Worm (Caenorhabditis elegans): ENCODE data around the gene rev-1.

The rev-1 gene

DNA sequence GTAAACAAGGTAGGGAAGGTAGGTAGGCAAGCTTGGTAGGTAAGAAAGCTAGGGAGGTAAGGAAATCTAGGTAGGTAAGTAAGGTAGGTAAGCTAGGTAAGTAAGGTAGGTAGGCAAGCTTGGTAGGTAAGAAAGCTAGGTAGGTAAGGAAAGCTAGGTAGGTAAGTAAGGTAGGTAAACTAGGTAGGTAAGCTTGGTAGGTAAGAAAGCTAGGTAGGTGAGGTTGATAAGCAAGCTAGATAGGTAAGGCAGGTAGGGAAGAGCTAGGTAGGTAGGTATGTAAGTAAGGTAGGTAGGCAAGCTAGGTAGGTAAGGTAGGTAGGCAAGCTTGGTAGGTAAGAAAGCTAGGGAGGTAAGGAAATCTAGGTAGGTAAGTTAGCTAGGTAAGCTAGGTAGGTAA, 17.3 kb upstream of the rev-1 start:
- TF ChIP-seq klf-2 (GFP tag; conservative IDR thresholded peaks at IDR 0.05) (peak; percentile 52; the same call in 1 of the 2 replicates), ztf-23 (GFP tag; IDR thresholded peaks at IDR 0.05) (peak; percentile 66; the same call in 1 of the 2 replicates)

DNA sequence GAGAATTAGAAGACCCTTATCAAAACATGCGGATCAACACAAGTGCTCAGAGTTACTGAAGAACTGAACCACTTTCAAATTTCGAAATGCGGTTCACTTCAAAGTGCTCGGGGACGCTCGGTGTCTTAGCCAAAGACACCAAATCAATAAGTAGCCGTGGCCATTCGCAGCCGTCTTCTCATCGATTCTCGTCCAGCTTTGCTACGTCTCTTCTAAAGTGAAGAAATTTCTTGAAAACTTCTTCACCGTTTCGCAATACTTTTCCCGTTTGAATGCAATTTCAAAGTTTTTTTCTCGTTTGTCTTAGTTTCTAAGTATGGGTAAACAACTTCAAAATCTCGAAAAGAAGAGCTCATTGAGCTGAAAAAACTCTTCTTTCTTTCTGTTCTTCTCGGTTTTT, 15.5 kb upstream of the rev-1 start:
- TF ChIP-seq med-1 (GFP tag; optimal IDR thresholded peaks at IDR 0.05; ENCODE audit: insufficient read depth) = no peak
- TF ChIP-seq ztf-29 (GFP tag; IDR thresholded peaks at IDR 0.05) = no peak
- TF ChIP-seq ztf-23 (GFP tag; IDR thresholded peaks at IDR 0.05) = no peak
- TF ChIP-seq tab-1 (GFP tag; IDR thresholded peaks at IDR 0.05) = no peak
- no peak for TF ChIP-seq flt-1 (GFP tag; IDR thresholded peaks at IDR 0.05)
- no peak for TF ChIP-seq klf-2 (GFP tag; conservative IDR thresholded peaks at IDR 0.05)
- TF ChIP-seq ref-1 (GFP tag; conservative IDR thresholded peaks at IDR 0.05) = no peak
- TF ChIP-seq cog-1 (tag; optimal IDR thresholded peaks at IDR 0.05) = no peak
- no peak for TF ChIP-seq T22C8.4 (GFP tag; IDR thresholded peaks at IDR 0.05)

DNA sequence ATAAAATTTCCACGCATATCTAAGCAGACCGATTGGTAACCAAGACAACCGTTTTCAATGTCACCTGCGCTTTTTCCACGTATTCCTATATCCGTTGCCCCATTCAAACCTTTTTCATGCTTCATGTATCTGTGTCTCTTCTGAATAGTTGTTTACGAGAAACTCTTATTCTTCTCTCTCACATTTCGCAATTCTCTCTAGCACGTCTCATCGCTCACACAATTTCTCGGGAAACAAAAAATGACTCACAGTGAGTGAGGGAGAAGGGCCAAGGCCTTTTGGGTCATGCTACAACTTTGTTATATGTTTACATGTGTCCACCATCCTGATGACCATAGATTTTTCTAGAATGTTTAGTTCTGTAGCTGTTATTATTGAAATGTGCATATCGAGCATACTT, 13.1 kb upstream of the rev-1 start:
- TF ChIP-seq cog-1 (tag; optimal IDR thresholded peaks at IDR 0.05) (no peak), ztf-29 (GFP tag; IDR thresholded peaks at IDR 0.05) (no peak)

DNA sequence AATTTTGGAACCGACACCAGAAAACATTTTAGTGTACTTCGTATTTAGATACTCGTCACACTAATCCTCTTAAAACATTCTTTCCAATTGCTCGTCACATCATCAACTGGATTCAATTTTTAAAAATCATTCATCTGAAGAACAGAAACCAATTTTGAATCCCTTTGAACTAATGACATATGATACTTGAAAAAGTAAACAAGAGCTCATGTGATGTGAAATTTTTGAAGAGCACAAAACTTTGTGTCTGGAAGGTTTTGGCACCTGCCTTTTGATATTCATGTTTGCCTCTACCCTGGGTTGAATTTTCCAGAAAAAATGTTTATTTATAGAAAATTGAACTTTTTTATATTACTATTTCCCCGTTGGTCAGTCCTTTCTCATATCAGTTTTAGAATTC, 11.7 kb upstream of the rev-1 start:
- TF ChIP-seq flt-1 (GFP tag; IDR thresholded peaks at IDR 0.05) (no peak), ref-1 (GFP tag; conservative IDR thresholded peaks at IDR 0.05) (no peak), klf-2 (GFP tag; conservative IDR thresholded peaks at IDR 0.05) (no peak), tab-1 (GFP tag; IDR thresholded peaks at IDR 0.05) (no peak), cog-1 (tag; optimal IDR thresholded peaks at IDR 0.05) (no peak), ztf-29 (GFP tag; IDR thresholded peaks at IDR 0.05) (no peak), med-1 (GFP tag; optimal IDR thresholded peaks at IDR 0.05; ENCODE audit: insufficient read depth) (no peak), ztf-23 (GFP tag; IDR thresholded peaks at IDR 0.05) (no peak), T22C8.4 (GFP tag; IDR thresholded peaks at IDR 0.05) (no peak)

DNA sequence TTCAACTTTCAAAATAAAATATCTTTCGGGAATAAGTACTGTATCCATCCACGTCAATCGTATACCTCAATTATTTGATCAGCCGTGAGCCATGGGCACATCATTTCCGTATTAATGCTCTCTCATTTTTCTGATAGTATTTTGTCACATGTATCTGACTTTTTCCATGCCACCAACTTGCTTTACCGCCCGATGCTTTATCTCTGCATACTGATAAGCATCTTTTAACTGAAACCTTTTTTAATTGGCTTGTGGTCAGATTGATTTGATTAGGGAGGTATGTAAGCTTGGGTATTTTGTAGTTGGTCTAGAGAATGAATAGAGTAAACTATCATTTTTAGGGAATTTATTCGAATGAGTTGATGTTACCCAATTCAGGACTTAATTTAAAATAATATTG, 11.1 kb upstream of the rev-1 start:
- no peak for TF ChIP-seq klf-2 (GFP tag; conservative IDR thresholded peaks at IDR 0.05)
- TF ChIP-seq ztf-23 (GFP tag; IDR thresholded peaks at IDR 0.05) = no peak
- no peak for TF ChIP-seq ztf-29 (GFP tag; IDR thresholded peaks at IDR 0.05)
- TF ChIP-seq med-1 (GFP tag; optimal IDR thresholded peaks at IDR 0.05; ENCODE audit: insufficient read depth) = no peak
- no peak for TF ChIP-seq T22C8.4 (GFP tag; IDR thresholded peaks at IDR 0.05)
- TF ChIP-seq cog-1 (tag; optimal IDR thresholded peaks at IDR 0.05) = no peak
- no peak for TF ChIP-seq tab-1 (GFP tag; IDR thresholded peaks at IDR 0.05)
- TF ChIP-seq flt-1 (GFP tag; IDR thresholded peaks at IDR 0.05) = no peak
- TF ChIP-seq ref-1 (GFP tag; conservative IDR thresholded peaks at IDR 0.05) = no peak

DNA sequence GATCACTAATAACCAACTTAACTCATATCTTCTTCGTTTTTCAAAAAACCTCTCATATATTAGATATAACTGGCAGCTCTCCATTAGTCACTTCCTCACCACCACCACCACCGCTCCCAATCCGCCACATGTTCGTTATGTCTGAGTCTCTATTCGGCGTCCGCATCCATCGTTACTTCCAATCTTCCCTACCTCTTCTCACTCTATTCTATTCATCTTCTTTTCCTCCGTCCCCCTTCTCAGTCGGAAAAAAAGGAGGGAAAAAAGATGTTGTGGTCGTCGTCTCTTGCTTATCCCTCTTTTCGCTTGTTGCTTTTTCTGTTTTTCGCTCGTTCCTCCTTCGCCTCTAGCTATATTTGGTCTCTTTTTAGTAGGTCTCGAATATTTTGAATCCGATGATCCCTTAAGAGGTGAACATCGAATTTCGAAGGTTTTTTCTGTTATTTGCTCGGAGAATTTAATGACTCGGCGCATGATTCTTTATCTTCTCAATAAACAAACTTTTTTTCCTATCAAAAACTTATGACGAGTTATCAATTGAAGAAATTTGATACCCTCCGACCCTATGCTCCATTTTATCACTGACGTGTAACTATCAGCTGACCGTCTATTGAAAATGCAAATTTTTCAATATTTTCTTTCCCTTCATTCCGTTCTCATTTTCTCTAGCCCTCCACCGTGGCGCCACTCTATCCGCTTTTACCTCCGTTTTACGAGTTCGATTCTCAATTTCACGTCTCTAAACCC, 8.4 kb upstream of the rev-1 start:
- TF ChIP-seq ref-1 (GFP tag; conservative IDR thresholded peaks at IDR 0.05) (no peak), med-1 (GFP tag; optimal IDR thresholded peaks at IDR 0.05; ENCODE audit: insufficient read depth) (no peak), flt-1 (GFP tag; IDR thresholded peaks at IDR 0.05) (0 out of 2 replicates have a peak, but pooled peaks have one; percentile 63), T22C8.4 (GFP tag; IDR thresholded peaks at IDR 0.05) (no peak), tab-1 (GFP tag; IDR thresholded peaks at IDR 0.05) (no peak), ztf-29 (GFP tag; IDR thresholded peaks at IDR 0.05) (no peak), ztf-23 (GFP tag; IDR thresholded peaks at IDR 0.05) (0 out of 2 replicates have a peak, but pooled peaks have one; percentile 54)

DNA sequence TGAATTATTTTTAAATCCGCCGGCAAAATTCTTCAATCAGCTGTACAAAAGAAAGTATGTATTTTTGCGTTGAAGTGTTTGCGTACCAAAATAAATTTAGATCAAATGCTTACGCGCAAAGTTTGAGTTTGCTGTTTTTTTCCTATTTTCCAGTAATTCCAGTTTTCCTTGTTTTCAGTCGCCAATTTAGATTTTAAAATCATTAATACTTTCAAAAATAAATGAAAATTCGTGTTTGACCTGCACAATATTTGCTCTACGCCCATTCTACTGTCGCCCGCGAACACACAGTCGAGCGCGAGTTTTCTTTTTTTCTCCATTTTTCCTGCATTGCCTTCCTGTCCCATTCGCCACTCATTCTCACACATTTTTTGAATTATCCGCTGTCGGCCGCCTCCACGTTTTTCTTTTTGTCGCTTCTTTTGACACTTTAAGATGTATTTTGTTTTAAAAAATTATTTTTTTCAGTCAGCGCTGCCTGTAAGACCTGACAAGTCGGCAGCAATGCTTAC, 7.6 kb upstream of the rev-1 start, which contains the start of gene ptc-1:
TSS of gene ptc-1 (plus strand) at position 462 of the 512 bp plus-strand sequence.
- TF ChIP-seq med-1 (GFP tag; optimal IDR thresholded peaks at IDR 0.05; ENCODE audit: insufficient read depth) (no peak), ztf-29 (GFP tag; IDR thresholded peaks at IDR 0.05) (no peak), tab-1 (GFP tag; IDR thresholded peaks at IDR 0.05) (no peak), klf-2 (GFP tag; conservative IDR thresholded peaks at IDR 0.05) (no peak), T22C8.4 (GFP tag; IDR thresholded peaks at IDR 0.05) (no peak), flt-1 (GFP tag; IDR thresholded peaks at IDR 0.05) (no peak), ztf-23 (GFP tag; IDR thresholded peaks at IDR 0.05) (no peak), ref-1 (GFP tag; conservative IDR thresholded peaks at IDR 0.05) (no peak), cog-1 (tag; optimal IDR thresholded peaks at IDR 0.05) (no peak)

DNA sequence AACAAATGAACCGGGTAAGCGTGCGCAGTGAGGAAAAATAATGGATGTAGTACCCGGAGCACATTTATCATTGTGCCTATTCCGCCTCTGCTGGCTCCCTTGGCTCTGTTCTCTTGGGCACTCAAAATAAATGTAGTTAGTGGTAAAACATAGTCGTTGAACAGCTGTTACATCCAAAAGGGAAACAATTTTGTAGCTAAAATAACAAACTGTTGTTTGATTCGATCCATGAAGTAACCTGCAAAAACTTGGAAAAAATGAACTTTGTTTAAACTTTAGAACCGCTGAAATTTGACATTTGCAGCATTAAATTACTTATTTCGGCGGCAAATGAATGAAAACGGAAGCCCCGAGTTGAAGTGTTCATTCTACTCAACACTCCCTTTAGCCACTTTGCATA, 6.8 kb upstream of the rev-1 start:
- no peak for TF ChIP-seq med-1 (GFP tag; optimal IDR thresholded peaks at IDR 0.05; ENCODE audit: insufficient read depth)
- no peak for TF ChIP-seq flt-1 (GFP tag; IDR thresholded peaks at IDR 0.05)
- TF ChIP-seq ref-1 (GFP tag; conservative IDR thresholded peaks at IDR 0.05) = no peak
- TF ChIP-seq ztf-29 (GFP tag; IDR thresholded peaks at IDR 0.05) = no peak
- no peak for TF ChIP-seq cog-1 (tag; optimal IDR thresholded peaks at IDR 0.05)
- no peak for TF ChIP-seq klf-2 (GFP tag; conservative IDR thresholded peaks at IDR 0.05)
- no peak for TF ChIP-seq ztf-23 (GFP tag; IDR thresholded peaks at IDR 0.05)
- no peak for TF ChIP-seq tab-1 (GFP tag; IDR thresholded peaks at IDR 0.05)
- TF ChIP-seq T22C8.4 (GFP tag; IDR thresholded peaks at IDR 0.05) = no peak

DNA sequence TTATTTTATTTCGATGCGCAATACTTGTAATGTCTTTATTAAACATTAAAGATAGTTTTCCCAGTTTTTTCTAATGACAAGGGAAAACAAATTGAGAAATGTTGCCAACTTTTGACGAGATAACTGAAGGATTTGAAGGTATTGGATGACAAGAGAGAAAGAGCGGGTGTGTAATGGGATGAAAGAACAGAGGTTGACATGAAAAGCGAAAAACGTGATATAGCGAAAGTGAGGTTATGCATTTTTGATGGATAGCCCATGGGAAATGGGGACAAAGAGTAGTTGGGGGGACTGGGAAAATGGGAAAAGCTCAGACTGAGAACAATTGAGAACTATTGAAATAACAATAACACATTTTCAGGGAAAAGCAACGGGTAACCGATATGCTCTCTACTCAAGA, 5.2 kb upstream of the rev-1 start:
- TF ChIP-seq ztf-29 (GFP tag; IDR thresholded peaks at IDR 0.05) (no peak), med-1 (GFP tag; optimal IDR thresholded peaks at IDR 0.05; ENCODE audit: insufficient read depth) (no peak), ref-1 (GFP tag; conservative IDR thresholded peaks at IDR 0.05) (no peak), cog-1 (tag; optimal IDR thresholded peaks at IDR 0.05) (no peak), klf-2 (GFP tag; conservative IDR thresholded peaks at IDR 0.05) (no peak), T22C8.4 (GFP tag; IDR thresholded peaks at IDR 0.05) (no peak), ztf-23 (GFP tag; IDR thresholded peaks at IDR 0.05) (no peak)

DNA sequence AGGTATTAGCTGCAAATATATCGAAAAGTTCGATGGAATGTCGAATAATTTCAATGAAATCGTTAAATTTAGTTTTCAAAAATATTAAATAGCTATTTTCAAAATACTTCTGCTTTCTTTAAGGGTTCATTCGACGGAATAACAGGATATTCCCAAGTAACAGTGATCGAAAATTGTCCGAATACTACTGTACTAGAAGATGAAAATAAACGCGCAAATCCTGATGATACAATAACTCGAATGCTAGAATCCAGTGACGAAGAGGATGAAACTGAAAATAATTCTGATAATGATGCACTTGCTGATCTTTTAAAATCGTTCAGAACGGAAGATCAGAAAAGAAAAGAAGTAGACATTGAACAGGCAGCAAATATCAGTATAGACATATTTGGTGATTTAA, 340 bp downstream of the rev-1 start:
- TF ChIP-seq ztf-23 (GFP tag; IDR thresholded peaks at IDR 0.05) (no peak), klf-2 (GFP tag; conservative IDR thresholded peaks at IDR 0.05) (no peak), cog-1 (tag; optimal IDR thresholded peaks at IDR 0.05) (no peak), flt-1 (GFP tag; IDR thresholded peaks at IDR 0.05) (no peak), ref-1 (GFP tag; conservative IDR thresholded peaks at IDR 0.05) (no peak), tab-1 (GFP tag; IDR thresholded peaks at IDR 0.05) (no peak), T22C8.4 (GFP tag; IDR thresholded peaks at IDR 0.05) (no peak), med-1 (GFP tag; optimal IDR thresholded peaks at IDR 0.05; ENCODE audit: insufficient read depth) (no peak)
